Fruit fly (Drosophila melanogaster) whole organism, prepupa: ENCODE measurements around the gene Sh.
A peak's percentile ranks its signal among the peaks of the same experiment; 100 is the strongest.

Experiments used
- Blimp-1 ChIP-seq: fragments of 200-800 bp; sonication (Bioruptor generic); optimal IDR thresholded peaks from 3 replicates; lab custom pipeline; 2017; ENCODE audit warnings: missing biosample characterization, missing genetic modification characterization, mild to moderate bottlenecking, moderate library complexity, missing genetic modification reagents
- CG10631 ChIP-seq: fragments of 200-800 bp; sonication (Bioruptor generic); optimal IDR thresholded peaks from 2 replicates; lab custom pipeline; 2016; ENCODE audit warnings: missing biosample characterization, missing genetic modification characterization
- CG11294 ChIP-seq: fragments of 200-800 bp; sonication (Bioruptor generic); IDR thresholded peaks from 2 replicates; pipeline ENCODE4 v1.3.6; 2022; ENCODE audit warnings: missing biosample characterization, missing genetic modification characterization
- CG11762 ChIP-seq: fragments of 200-800 bp; sonication (Bioruptor generic); optimal IDR thresholded peaks from 3 replicates; lab custom pipeline; 2016; ENCODE audit warnings: missing biosample characterization, missing genetic modification characterization; ENCODE audit not compliant: insufficient read depth
- CG11902 ChIP-seq: fragments of 200-800 bp; sonication (Bioruptor generic); optimal IDR thresholded peaks from 3 replicates; lab custom pipeline; 2016; ENCODE audit warnings: missing biosample characterization, missing genetic modification characterization
- CG15336 ChIP-seq: fragments of 200-800 bp; sonication (Bioruptor generic); IDR thresholded peaks from 2 replicates; pipeline ENCODE4 v1.3.6; 2022; ENCODE audit warnings: missing biosample characterization, missing genetic modification characterization
- CG1621 ChIP-seq: fragments of 200-800 bp; sonication (Bioruptor generic); optimal IDR thresholded peaks from 3 replicates; lab custom pipeline; 2018; ENCODE audit warnings: missing biosample characterization, mild to moderate bottlenecking, missing genetic modification characterization
- CG16779 ChIP-seq: fragments of 200-800 bp; sonication (Bioruptor generic); optimal IDR thresholded peaks from 3 replicates; lab custom pipeline; 2017; ENCODE audit warnings: missing biosample characterization, mild to moderate bottlenecking, missing genetic modification characterization
- CG3032 ChIP-seq: fragments of 200-800 bp; optimal IDR thresholded peaks from 2 replicates; lab custom pipeline; 2019; ENCODE audit warnings: missing biosample characterization, mild to moderate bottlenecking, missing genetic modification characterization, moderate library complexity
- CG31627 ChIP-seq: fragments of 200-800 bp; sonication (Bioruptor generic); optimal IDR thresholded peaks from 3 replicates; lab custom pipeline; 2016; ENCODE audit warnings: missing biosample characterization, missing genetic modification characterization
- CG32006 ChIP-seq: fragments of 200-800 bp; sonication (Bioruptor generic); optimal IDR thresholded peaks from 3 replicates; lab custom pipeline; 2017; ENCODE audit warnings: missing biosample characterization, mild to moderate bottlenecking, missing genetic modification characterization
- CG34406 ChIP-seq: fragments of 200-800 bp; sonication (Bioruptor generic); optimal IDR thresholded peaks from 3 replicates; lab custom pipeline; 2016; ENCODE audit warnings: missing biosample characterization, missing genetic modification characterization
- CG3919 ChIP-seq: fragments of 200-800 bp; sonication (Bioruptor generic); optimal IDR thresholded peaks from 3 replicates; lab custom pipeline; 2016; ENCODE audit warnings: missing biosample characterization, missing genetic modification characterization
- CG4318 ChIP-seq: fragments of 200-800 bp; sonication (Bioruptor generic); optimal IDR thresholded peaks from 3 replicates; lab custom pipeline; 2017; ENCODE audit warnings: missing biosample characterization, mild to moderate bottlenecking, missing genetic modification characterization
- CG6163 ChIP-seq: fragments of 200-800 bp; sonication (Bioruptor generic); IDR thresholded peaks from 3 replicates; pipeline ENCODE4 v1.3.6; 2022; ENCODE audit warnings: missing biosample characterization, missing genetic modification characterization
- CG6792 ChIP-seq: fragments of 200-800 bp; sonication (Bioruptor generic); optimal IDR thresholded peaks from 3 replicates; lab custom pipeline; 2016; ENCODE audit warnings: missing biosample characterization, missing genetic modification characterization
- CG6854 ChIP-seq: fragments of 200-800 bp; sonication (Bioruptor generic); optimal IDR thresholded peaks from 2 replicates; lab custom pipeline; 2017; ENCODE audit warnings: missing biosample characterization, mild to moderate bottlenecking, missing genetic modification characterization
- CG8119 ChIP-seq: fragments of 200-800 bp; sonication (Bioruptor generic); IDR thresholded peaks from 3 replicates; pipeline ENCODE4 v1.3.6; 2022; ENCODE audit warnings: missing biosample characterization, missing genetic modification characterization
- CG9139 ChIP-seq: fragments of 200-800 bp; sonication (Bioruptor generic); optimal IDR thresholded peaks from 3 replicates; lab custom pipeline; 2017; ENCODE audit warnings: missing biosample characterization, mild to moderate bottlenecking, missing genetic modification characterization
- Eip75B ChIP-seq: fragments of 200-800 bp; sonication (Bioruptor generic); optimal IDR thresholded peaks from 3 replicates; lab custom pipeline; 2016; ENCODE audit warnings: missing biosample characterization, missing genetic modification characterization
- Eip78C ChIP-seq: fragments of 200-800 bp; sonication (Bioruptor generic); peaks from one replicate; lab custom pipeline; 2016; ENCODE audit warnings: missing biosample characterization, missing genetic modification characterization
- Eip93F ChIP-seq: fragments of 200-800 bp; sonication (Bioruptor generic); optimal IDR thresholded peaks from 2 replicates; lab custom pipeline; 2016; ENCODE audit warnings: missing biosample characterization, mild to moderate bottlenecking, missing genetic modification characterization
- Ets21C ChIP-seq: fragments of 200-800 bp; sonication (Bioruptor generic); optimal IDR thresholded peaks from 3 replicates; lab custom pipeline; 2016; ENCODE audit warnings: missing biosample characterization, missing genetic modification characterization
- Ets96B ChIP-seq: fragments of 200-800 bp; optimal IDR thresholded peaks from 2 replicates; lab custom pipeline; 2019; ENCODE audit warnings: missing biosample characterization, mild to moderate bottlenecking, missing genetic modification characterization, moderate library complexity
- Gug ChIP-seq: fragments of 200-800 bp; sonication (Bioruptor generic); IDR thresholded peaks from 2 replicates; pipeline ENCODE4 v1.3.6; 2022; ENCODE audit warnings: missing biosample characterization, missing genetic modification characterization
- Hr38 ChIP-seq: sonication (Bioruptor generic); optimal IDR thresholded peaks from 2 replicates; lab custom pipeline; 2016; ENCODE audit warnings: missing biosample characterization, missing genetic modification characterization
- Hr39 ChIP-seq: fragments of 200-800 bp; sonication (Bioruptor generic); optimal IDR thresholded peaks from 2 replicates; lab custom pipeline; 2016; ENCODE audit warnings: missing biosample characterization, missing genetic modification characterization
- Hr4 ChIP-seq: fragments of 200-800 bp; sonication (Bioruptor generic); optimal IDR thresholded peaks from 3 replicates; lab custom pipeline; 2016; ENCODE audit warnings: missing biosample characterization, missing genetic modification characterization
- Lpt ChIP-seq: fragments of 200-800 bp; sonication (Bioruptor generic); optimal IDR thresholded peaks from 3 replicates; lab custom pipeline; 2016; ENCODE audit warnings: missing biosample characterization, missing genetic modification characterization
- OdsH ChIP-seq: fragments of 200-800 bp; sonication (Bioruptor generic); optimal IDR thresholded peaks from 3 replicates; lab custom pipeline; 2016; ENCODE audit warnings: missing biosample characterization, missing genetic modification characterization
- Smox ChIP-seq: fragments of 200-800 bp; sonication (Bioruptor generic); optimal IDR thresholded peaks from 3 replicates; lab custom pipeline; 2016; ENCODE audit warnings: missing biosample characterization, missing genetic modification characterization
- Sox14 ChIP-seq: fragments of 200-800 bp; sonication (Bioruptor generic); optimal IDR thresholded peaks from 3 replicates; lab custom pipeline; 2016; ENCODE audit warnings: missing biosample characterization, missing genetic modification characterization
- Sox15 ChIP-seq: fragments of 200-800 bp; sonication (Bioruptor generic); optimal IDR thresholded peaks from 3 replicates; lab custom pipeline; 2016; ENCODE audit warnings: missing biosample characterization, missing genetic modification characterization
- achi ChIP-seq: fragments of 200-800 bp; sonication (Bioruptor generic); optimal IDR thresholded peaks from 3 replicates; lab custom pipeline; 2016; ENCODE audit warnings: missing biosample characterization, missing genetic modification characterization
- acj6 ChIP-seq: fragments of 200-800 bp; sonication (Bioruptor generic); optimal IDR thresholded peaks from 3 replicates; lab custom pipeline; 2016; ENCODE audit warnings: missing biosample characterization, missing genetic modification characterization
- cyc ChIP-seq: fragments of 200-800 bp; sonication (Bioruptor generic); optimal IDR thresholded peaks from 3 replicates; lab custom pipeline; 2016; ENCODE audit warnings: missing biosample characterization, missing genetic modification characterization
- dac ChIP-seq: fragments of 200-800 bp; sonication (Bioruptor generic); optimal IDR thresholded peaks from 2 replicates; lab custom pipeline; 2017; ENCODE audit warnings: missing biosample characterization, mild to moderate bottlenecking, missing genetic modification characterization
- esn ChIP-seq: fragments of 200-800 bp; sonication (Bioruptor generic); optimal IDR thresholded peaks from 2 replicates; lab custom pipeline; 2016; ENCODE audit warnings: missing biosample characterization, mild to moderate bottlenecking, missing genetic modification characterization, moderate library complexity
- fkh ChIP-seq: fragments of 200-800 bp; sonication (Bioruptor generic); optimal IDR thresholded peaks from 3 replicates; lab custom pipeline; 2017; ENCODE audit warnings: missing biosample characterization, mild to moderate bottlenecking, missing genetic modification characterization, moderate library complexity
- lz ChIP-seq: fragments of 200-800 bp; sonication (Bioruptor generic); optimal IDR thresholded peaks from 3 replicates; lab custom pipeline; 2016; ENCODE audit warnings: missing biosample characterization, missing genetic modification characterization
- pdm3 ChIP-seq: fragments of 200-800 bp; sonication (Bioruptor generic); optimal IDR thresholded peaks from 3 replicates; lab custom pipeline; 2016; ENCODE audit warnings: missing biosample characterization, missing genetic modification characterization
- spab ChIP-seq: fragments of 200-800 bp; sonication (Bioruptor generic); optimal IDR thresholded peaks from 2 replicates; lab custom pipeline; 2017; ENCODE audit warnings: missing biosample characterization, mild to moderate bottlenecking, missing genetic modification characterization, missing genetic modification reagents
- ss ChIP-seq, 2 experiments: fragments of 200-800 bp; sonication (Bioruptor generic); optimal IDR thresholded peaks; 2 replicates in 1 of 2; 3 replicates in 1 of 2; lab custom pipeline; 2017 to 2018; ENCODE audit warnings: mild to moderate bottlenecking in 2 of 2, missing biosample characterization in 2 of 2, missing genetic modification characterization in 2 of 2, moderate library complexity in 1 of 2
- svp ChIP-seq: fragments of 200-800 bp; sonication (Bioruptor generic); peaks from one replicate; lab custom pipeline; 2016; ENCODE audit warnings: missing biosample characterization, missing genetic modification characterization
- topi ChIP-seq: fragments of 200-800 bp; sonication (Bioruptor generic); optimal IDR thresholded peaks from 3 replicates; lab custom pipeline; 2016; ENCODE audit warnings: missing biosample characterization, missing genetic modification characterization

Gene Sh

DNA sequence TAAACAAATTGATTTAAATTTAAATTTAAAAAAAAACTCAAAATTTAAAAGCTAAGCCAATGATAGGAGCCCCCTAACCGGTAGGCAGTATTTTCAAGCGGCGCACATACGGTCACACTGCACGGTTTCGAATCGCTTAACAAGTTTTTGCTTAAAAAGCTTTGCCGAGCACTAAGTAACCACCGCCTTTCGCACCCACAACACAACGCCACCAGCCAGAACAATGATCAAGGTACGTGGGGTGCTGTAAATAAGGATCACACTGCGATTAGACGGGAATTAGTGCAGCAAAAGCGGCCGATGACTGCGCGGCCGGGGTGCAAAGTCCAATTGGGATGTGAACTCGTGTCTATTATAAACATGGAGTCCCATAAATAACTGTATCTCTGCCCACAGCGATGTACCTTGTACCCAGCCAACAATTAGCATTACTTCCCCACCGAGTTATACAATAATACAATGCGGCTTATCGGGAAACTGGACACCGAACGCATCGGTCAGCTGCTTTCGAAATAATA lies 28.2 kb upstream of the Sh start, which contains the start of gene scu (continued):
- peak; percentile 49 for TF ChIP-seq Blimp-1
- TF ChIP-seq Sox15 (GFP tag; lab: Kevin White, UChicago): no peak
- TF ChIP-seq cyc (GFP tag; lab: Kevin White, UChicago): no peak
- TF ChIP-seq CG8119: peak; percentile 78
- TF ChIP-seq Hr39 (GFP tag; lab: Kevin White, UChicago): no peak
- no peak for TF ChIP-seq lz (GFP tag; lab: Kevin White, UChicago)
- peak; percentile 73 for TF ChIP-seq spab
- no peak for TF ChIP-seq Eip93F (GFP tag; lab: Kevin White, UChicago)
- TF ChIP-seq CG11902 (GFP tag; lab: Kevin White, UChicago): no peak
- peak; percentile 57 for TF ChIP-seq Ets96B (tag; lab: Kevin White, UChicago)
- TF ChIP-seq CG3032 (tag; lab: Kevin White, UChicago): peak; percentile 42
- peak; percentile 60 for TF ChIP-seq CG3919
- no peak for TF ChIP-seq OdsH (GFP tag; lab: Kevin White, UChicago)
- no peak for TF ChIP-seq Hr4 (GFP tag; lab: Kevin White, UChicago)
- TF ChIP-seq CG31627 (GFP tag; lab: Kevin White, UChicago): no peak
- no peak for TF ChIP-seq esn (GFP tag; lab: Kevin White, UChicago)
- peak; percentile 94 for TF ChIP-seq CG9139 (GFP tag; lab: Kevin White, UChicago)
- no peak for TF ChIP-seq CG6792
- TF ChIP-seq Eip78C: peak; percentile 79
- TF ChIP-seq Eip75B (GFP tag; lab: Kevin White, UChicago): peak; percentile 45
- TF ChIP-seq CG11294 (GFP tag; lab: Robert Waterston, UW): no peak
- no peak for TF ChIP-seq Ets21C

DNA sequence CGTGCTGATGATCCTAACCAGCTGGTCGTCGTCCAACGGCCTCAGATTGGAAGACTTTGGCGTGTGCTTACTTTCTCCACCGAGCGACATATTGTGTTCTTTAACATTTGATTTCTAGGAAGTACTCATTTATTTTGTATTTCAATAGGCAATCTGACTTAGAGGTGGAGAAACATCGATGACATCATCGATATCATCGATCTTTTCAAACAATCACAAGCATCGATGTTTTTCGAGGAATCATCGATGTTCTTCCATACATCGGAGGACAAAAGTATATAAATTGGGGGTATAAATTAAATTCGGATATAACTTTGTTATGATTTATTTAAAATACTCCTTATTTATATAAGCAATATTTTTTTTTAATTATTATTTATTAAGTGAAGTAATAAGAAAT lies 27.3 kb upstream of the Sh start, which contains the start of gene Swt1:
TSS of gene Swt1 (minus strand) at position 177 of the 400 bp plus-strand sequence.
- TF ChIP-seq CG6163 (no peak), Ets21C (no peak), Eip75B (GFP tag; lab: Kevin White, UChicago) (no peak), OdsH (GFP tag; lab: Kevin White, UChicago) (no peak), CG11762 (GFP tag; lab: Kevin White, UChicago) (no peak), svp (no peak), CG4318 (GFP tag; lab: Kevin White, UChicago) (no peak)

DNA sequence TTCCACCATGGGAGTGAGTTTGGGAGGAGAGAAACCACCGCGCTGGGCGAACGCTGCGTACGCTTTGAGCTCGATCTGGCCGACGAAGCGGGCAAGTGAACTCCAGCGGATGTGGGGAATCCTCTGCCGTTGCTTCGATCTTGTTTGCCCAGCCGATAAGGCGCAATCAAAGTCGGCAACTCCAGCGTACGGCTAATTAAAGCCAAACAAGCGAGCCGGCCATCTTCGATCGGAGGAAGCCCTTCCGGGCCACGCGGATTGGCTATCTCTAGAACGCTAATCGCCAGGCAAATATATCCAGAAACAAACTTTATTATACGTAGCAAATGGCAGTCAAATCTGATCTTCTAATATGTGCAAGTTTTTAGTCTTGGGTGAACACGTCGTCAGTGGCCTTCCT lies 25.4 kb upstream of the Sh start, which contains the start of gene CG7536:
TSS of gene CG7536 (minus strand) at position 101 of the 400 bp plus-strand sequence.
- TF ChIP-seq Blimp-1: no peak
- no peak for TF ChIP-seq CG3032 (tag; lab: Kevin White, UChicago)
- TF ChIP-seq Lpt (GFP tag; lab: Kevin White, UChicago): no peak
- no peak for TF ChIP-seq CG1621 (tag; lab: Kevin White, UChicago)
- no peak for TF ChIP-seq svp
- TF ChIP-seq, all 60 proteins: peak for 0

DNA sequence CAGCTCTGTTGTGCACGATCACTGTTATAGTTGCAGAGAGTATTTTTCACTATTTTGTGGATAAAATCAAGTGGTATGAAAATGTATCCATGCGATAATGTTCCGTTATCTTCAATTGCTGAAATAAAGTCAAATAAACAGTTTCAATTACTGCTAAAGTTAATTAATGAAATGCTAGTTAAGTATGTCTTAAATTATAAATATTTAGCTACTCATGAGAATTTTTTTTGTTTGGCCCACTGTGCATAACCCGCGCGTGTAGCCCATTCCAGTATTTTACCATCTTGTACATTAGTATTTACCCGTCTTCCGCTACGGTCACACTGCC lies 22.4 kb upstream of the Sh start, which contains the start of gene Ada3:
TSS of gene Ada3 (plus strand) at position 292 of the 328 bp plus-strand sequence.
- TF ChIP-seq dac (GFP tag; lab: Kevin White, UChicago) (peak; percentile 63), OdsH (GFP tag; lab: Kevin White, UChicago) (peak; percentile 81), CG6792 (peak; percentile 69), Eip93F (GFP tag; lab: Kevin White, UChicago) (peak; percentile 60), svp (peak; percentile 89), Eip75B (GFP tag; lab: Kevin White, UChicago) (peak; percentile 80), CG9139 (GFP tag; lab: Kevin White, UChicago) (peak; percentile 49), Ets96B (tag; lab: Kevin White, UChicago) (peak; percentile 75), CG10631 (GFP tag; lab: Kevin White, UChicago) (peak; percentile 83), CG11762 (GFP tag; lab: Kevin White, UChicago) (peak; percentile 62), Smox (peak; percentile 82), fkh (GFP tag; lab: Kevin White, UChicago) (peak; percentile 44), acj6 (peak; percentile 79), CG34406 (GFP tag; lab: Kevin White, UChicago) (peak; percentile 69), Gug (GFP tag; lab: Robert Waterston, UW) (0 out of 2 replicates have a peak, but pooled peaks have one; percentile 38), CG6854 (no peak), esn (GFP tag; lab: Kevin White, UChicago) (peak; percentile 82), Hr38 (GFP tag; lab: Kevin White, UChicago) (no peak), topi (peak; percentile 78), Sox14 (GFP tag; lab: Kevin White, UChicago) (peak; percentile 88), Eip78C (peak; percentile 92), pdm3 (GFP tag; lab: Kevin White, UChicago) (peak; percentile 86), CG15336 (GFP tag; lab: Robert Waterston, UW) (no peak), achi (GFP tag; lab: Kevin White, UChicago) (peak; percentile 78), CG16779 (tag; lab: Kevin White, UChicago) (peak; percentile 35), CG32006 (peak; percentile 77), ss (GFP tag; optimal IDR thresholded peaks at IDR 0.05; lab: Kevin White, UChicago) (peak; percentile 48 to 60), Hr39 (GFP tag; lab: Kevin White, UChicago) (peak; percentile 83)
